Fruit fly (Drosophila melanogaster): Measurements from ENCODE around the gene lectin-33A.
A peak's percentile ranks its signal among the peaks of the same experiment; 100 is the strongest.

Gene lectin-33A

dm6 chr2L:11038918-11039317 lies 37.0 kb downstream of the lectin-33A start:
- TF ChIP-seq CG1620 (GFP tag; optimal IDR thresholded peaks at IDR 0.05) (no peak), CG5204 (GFP tag; optimal IDR thresholded peaks at IDR 0.05) (no peak)

- TF ChIP-seq kay (GFP tag; ENCODE audit: borderline replicate concordance) (no peak), CG1620 (GFP tag; optimal IDR thresholded peaks at IDR 0.05) (no peak), cic (GFP tag; optimal IDR thresholded peaks at IDR 0.05) (no peak), CG14711 (tag; optimal IDR thresholded peaks at IDR 0.05) (no peak), Hr96 (GFP tag; optimal IDR thresholded peaks at IDR 0.05) (no peak), Crg-1 (GFP tag; optimal IDR thresholded peaks at IDR 0.05) (no peak), toe (GFP tag; optimal IDR thresholded peaks at IDR 0.05) (no peak), tj (GFP tag; optimal IDR thresholded peaks at IDR 0.05) (no peak), Mnt (GFP tag; optimal IDR thresholded peaks at IDR 0.05) (no peak)
These were observed 37.8 kb downstream of the lectin-33A start for dm6 chr2L:11039548-11040144.

- TF ChIP-seq CG12768 (GFP tag; optimal IDR thresholded peaks at IDR 0.05): no peak
- no peak for TF ChIP-seq cnc (optimal IDR thresholded peaks at IDR 0.05)
- TF ChIP-seq Mnt (GFP tag; optimal IDR thresholded peaks at IDR 0.05): no peak
- TF ChIP-seq cic (GFP tag; optimal IDR thresholded peaks at IDR 0.05): no peak
- no peak for TF ChIP-seq bab1 (GFP tag; optimal IDR thresholded peaks at IDR 0.05)
- TF ChIP-seq Hr96 (GFP tag; optimal IDR thresholded peaks at IDR 0.05): no peak
- TF ChIP-seq tj (GFP tag; optimal IDR thresholded peaks at IDR 0.05): no peak
- TF ChIP-seq CG11617 (GFP tag; optimal IDR thresholded peaks at IDR 0.05): no peak
- TF ChIP-seq Clk (GFP tag; optimal IDR thresholded peaks at IDR 0.05): no peak
- TF ChIP-seq CG14711 (tag; optimal IDR thresholded peaks at IDR 0.05): no peak
- no peak for TF ChIP-seq CG33017 (tag; optimal IDR thresholded peaks at IDR 0.05)
- no peak for TF ChIP-seq toe (GFP tag; optimal IDR thresholded peaks at IDR 0.05)
- TF ChIP-seq Crg-1 (GFP tag; optimal IDR thresholded peaks at IDR 0.05): no peak
- no peak for TF ChIP-seq CG7045 (GFP tag; optimal IDR thresholded peaks at IDR 0.05)
- TF ChIP-seq CG5204 (GFP tag; optimal IDR thresholded peaks at IDR 0.05): no peak
- no peak for TF ChIP-seq CG7101 (tag; optimal IDR thresholded peaks at IDR 0.05)
- no peak for TF ChIP-seq CG1620 (GFP tag; optimal IDR thresholded peaks at IDR 0.05)
- no peak for TF ChIP-seq kay (GFP tag; ENCODE audit: borderline replicate concordance)
These were observed 39.2 kb downstream of the lectin-33A start for dm6 chr2L:11041074-11041473.

- TF ChIP-seq tj (GFP tag; optimal IDR thresholded peaks at IDR 0.05) (no peak), CG11617 (GFP tag; optimal IDR thresholded peaks at IDR 0.05) (no peak), CG7101 (tag; optimal IDR thresholded peaks at IDR 0.05) (no peak), CG33017 (tag; optimal IDR thresholded peaks at IDR 0.05) (no peak), Mnt (GFP tag; optimal IDR thresholded peaks at IDR 0.05) (no peak), cnc (optimal IDR thresholded peaks at IDR 0.05) (no peak), Clk (GFP tag; optimal IDR thresholded peaks at IDR 0.05) (no peak), cic (GFP tag; optimal IDR thresholded peaks at IDR 0.05) (no peak), kay (GFP tag; ENCODE audit: borderline replicate concordance) (no peak), CG5204 (GFP tag; optimal IDR thresholded peaks at IDR 0.05) (no peak), CG14711 (tag; optimal IDR thresholded peaks at IDR 0.05) (no peak), pad (GFP tag; optimal IDR thresholded peaks at IDR 0.05) (no peak), toe (GFP tag; optimal IDR thresholded peaks at IDR 0.05) (no peak), ovo (GFP tag; optimal IDR thresholded peaks at IDR 0.05) (no peak), Crg-1 (GFP tag; optimal IDR thresholded peaks at IDR 0.05) (no peak), bab1 (GFP tag; optimal IDR thresholded peaks at IDR 0.05) (no peak), CG7045 (GFP tag; optimal IDR thresholded peaks at IDR 0.05) (no peak)
These were observed 39.9 kb downstream of the lectin-33A start for dm6 chr2L:11041785-11042184.

- TF ChIP-seq CG14711 (tag; optimal IDR thresholded peaks at IDR 0.05) (peak; percentile 22), cnc (optimal IDR thresholded peaks at IDR 0.05) (no peak), tj (GFP tag; optimal IDR thresholded peaks at IDR 0.05) (no peak), ovo (GFP tag; optimal IDR thresholded peaks at IDR 0.05) (peak; percentile 50), CG33017 (tag; optimal IDR thresholded peaks at IDR 0.05) (peak; percentile 70), CG11617 (GFP tag; optimal IDR thresholded peaks at IDR 0.05) (peak; percentile 63), pad (GFP tag; optimal IDR thresholded peaks at IDR 0.05) (peak; percentile 34), Clk (GFP tag; optimal IDR thresholded peaks at IDR 0.05) (no peak), kay (GFP tag; ENCODE audit: borderline replicate concordance) (peak; percentile 89), Mnt (GFP tag; optimal IDR thresholded peaks at IDR 0.05) (peak; percentile 16), CG7045 (GFP tag; optimal IDR thresholded peaks at IDR 0.05) (peak; percentile 46), Hr96 (GFP tag; optimal IDR thresholded peaks at IDR 0.05) (peak; percentile 29), cic (GFP tag; optimal IDR thresholded peaks at IDR 0.05) (peak; percentile 91), CG7101 (tag; optimal IDR thresholded peaks at IDR 0.05) (peak; percentile 47), bab1 (GFP tag; optimal IDR thresholded peaks at IDR 0.05) (no peak), toe (GFP tag; optimal IDR thresholded peaks at IDR 0.05) (peak; percentile 27), CG12768 (GFP tag; optimal IDR thresholded peaks at IDR 0.05) (peak; percentile 58), CG1620 (GFP tag; optimal IDR thresholded peaks at IDR 0.05) (no peak), Crg-1 (GFP tag; optimal IDR thresholded peaks at IDR 0.05) (peak; percentile 65), CG5204 (GFP tag; optimal IDR thresholded peaks at IDR 0.05) (peak; percentile 56)
These were observed 43.0 kb downstream of the lectin-33A start for dm6 chr2L:11044678-11045466.

- TF ChIP-seq CG1620 (GFP tag; optimal IDR thresholded peaks at IDR 0.05) (no peak), bab1 (GFP tag; optimal IDR thresholded peaks at IDR 0.05) (no peak), kay (GFP tag; ENCODE audit: borderline replicate concordance) (peak; percentile 66)
These were observed 43.6 kb downstream of the lectin-33A start for dm6 chr2L:11045467-11045914.

Measured in whole organism, adult.